Worm (Caenorhabditis elegans): ENCODE measurements around the gene Y39A1A.2.

Gene Y39A1A.2

DNA sequence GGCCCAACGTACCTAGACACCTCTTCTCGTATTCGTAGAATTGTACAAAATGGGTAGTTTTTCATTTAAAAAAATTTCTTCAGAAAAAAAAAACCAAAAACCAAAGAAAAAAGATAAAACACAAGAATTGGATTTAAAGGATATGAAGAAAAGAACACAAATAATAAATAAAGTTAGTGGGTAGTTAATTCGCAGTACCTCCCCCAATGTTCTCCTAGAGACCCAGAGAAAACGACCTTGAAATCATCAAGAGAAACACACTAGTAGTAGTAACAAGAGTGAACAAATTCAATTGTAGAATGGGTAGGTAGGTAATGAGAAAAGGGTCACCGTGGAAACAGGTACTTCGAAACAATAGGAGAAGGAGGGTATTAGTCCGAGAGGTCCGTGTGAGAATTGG is 25.6 kb downstream of the Y39A1A.2 start:
- TF ChIP-seq ztf-22 (GFP tag; optimal IDR thresholded peaks at IDR 0.05) (no peak), bed-2 (GFP tag; IDR thresholded peaks at IDR 0.05) (no peak), attf-5 (GFP tag; optimal IDR thresholded peaks at IDR 0.05) (no peak), F55B11.4 (tag; optimal IDR thresholded peaks at IDR 0.05; ENCODE audit: borderline replicate concordance, insufficient read depth) (no peak), die-1 (tag; optimal IDR thresholded peaks at IDR 0.05) (no peak), lin-54 (GFP tag; optimal IDR thresholded peaks at IDR 0.05) (no peak), B0336.3 (GFP tag; IDR thresholded peaks at IDR 0.05) (no peak), F22D6.2 (tag; optimal IDR thresholded peaks at IDR 0.05) (no peak), hlh-26 (GFP tag; conservative IDR thresholded peaks at IDR 0.05) (no peak), hsf-1 (GFP tag; IDR thresholded peaks at IDR 0.05) (no peak), ztf-18 (tag; optimal IDR thresholded peaks at IDR 0.05) (no peak), ceh-27 (GFP tag; optimal IDR thresholded peaks at IDR 0.05) (no peak), ztf-25 (GFP tag; IDR thresholded peaks at IDR 0.05) (no peak), cebp-2 (GFP tag; IDR thresholded peaks at IDR 0.05) (no peak), ceh-100 (GFP tag; IDR thresholded peaks at IDR 0.05) (no peak), nhr-90 (tag; optimal IDR thresholded peaks at IDR 0.05) (no peak), hmg-1.2 (GFP tag; IDR thresholded peaks at IDR 0.05) (no peak)

ce11 chrIII:10576316-10576715 is 27.1 kb downstream of the Y39A1A.2 start:
- peak; percentile 70 for TF ChIP-seq snpc-4 (GFP tag; optimal IDR thresholded peaks at IDR 0.05)
- TF ChIP-seq snpc-4 (tag; optimal IDR thresholded peaks at IDR 0.05): peak in 3 of 4 experiments; percentile 62 to 95 (median 93)
- peak; percentile 73 for TF ChIP-seq snpc-1.1 (tag; optimal IDR thresholded peaks at IDR 0.05; ENCODE audit: insufficient read depth)
- 0 out of 2 replicates have a peak, but pooled peaks have one; percentile 28 for TF ChIP-seq hmg-1.2 (GFP tag; IDR thresholded peaks at IDR 0.05)

- TF ChIP-seq fkh-3 (tag; optimal IDR thresholded peaks at IDR 0.05) (no peak), snpc-1.3 (tag; optimal IDR thresholded peaks at IDR 0.05; ENCODE audit: insufficient read depth) (no peak), zim-3 (tag; optimal IDR thresholded peaks at IDR 0.05) (no peak), nhr-80 (tag; optimal IDR thresholded peaks at IDR 0.05) (no peak), attf-6 (GFP tag; IDR thresholded peaks at IDR 0.05) (no peak), unc-62 (GFP tag; optimal IDR thresholded peaks at IDR 0.05) (no peak), K12H6.12 (tag; optimal IDR thresholded peaks at IDR 0.05) (no peak), nhr-27 (tag; optimal IDR thresholded peaks at IDR 0.05) (no peak), athp-1 (tag; optimal IDR thresholded peaks at IDR 0.05) (no peak), cebp-2 (GFP tag; IDR thresholded peaks at IDR 0.05) (no peak), madf-6 (GFP tag; IDR thresholded peaks at IDR 0.05) (no peak), Y79H2A.3 (GFP tag; conservative IDR thresholded peaks at IDR 0.05) (no peak), lag-1 (GFP tag; IDR thresholded peaks at IDR 0.05) (no peak), lsy-27 (tag; optimal IDR thresholded peaks at IDR 0.05; ENCODE audit: borderline replicate concordance, insufficient read depth) (no peak), nhr-90 (tag; optimal IDR thresholded peaks at IDR 0.05) (no peak)
Measured at ce11 chrIII:10575320-10575719, 28.0 kb downstream of the Y39A1A.2 start, which contains the start of gene Y45F3A.4. Y45F3A.4 (minus strand) TSS chrIII:10575420.

ce11 chrIII:10569246-10569645 is 34.1 kb downstream of the Y39A1A.2 start:
- TF ChIP-seq hlh-26 (GFP tag; conservative IDR thresholded peaks at IDR 0.05) (no peak), lsy-27 (tag; optimal IDR thresholded peaks at IDR 0.05; ENCODE audit: borderline replicate concordance, insufficient read depth) (no peak), sdz-38 (tag; optimal IDR thresholded peaks at IDR 0.05) (no peak), lin-54 (GFP tag; optimal IDR thresholded peaks at IDR 0.05) (no peak), bed-1 (GFP tag; IDR thresholded peaks at IDR 0.05) (no peak), F55B11.4 (tag; optimal IDR thresholded peaks at IDR 0.05; ENCODE audit: borderline replicate concordance, insufficient read depth) (no peak), F52B5.7 (tag; optimal IDR thresholded peaks at IDR 0.05) (no peak), ekl-4 (GFP tag; IDR thresholded peaks at IDR 0.05) (no peak), ceh-79 (tag; optimal IDR thresholded peaks at IDR 0.05) (no peak), somi-1 (GFP tag; optimal IDR thresholded peaks at IDR 0.05) (no peak), cebp-2 (GFP tag; IDR thresholded peaks at IDR 0.05) (no peak), nfya-2 (GFP tag; IDR thresholded peaks at IDR 0.05) (no peak), tlf-1 (GFP tag; optimal IDR thresholded peaks at IDR 0.05) (no peak), fkh-3 (tag; optimal IDR thresholded peaks at IDR 0.05) (no peak), attf-3 (GFP tag; conservative IDR thresholded peaks at IDR 0.05) (no peak), mcd-1 (GFP tag; IDR thresholded peaks at IDR 0.05) (no peak), Y79H2A.3 (GFP tag; conservative IDR thresholded peaks at IDR 0.05) (no peak), F57C9.4 (tag; optimal IDR thresholded peaks at IDR 0.05) (no peak)
